Fruit fly (Drosophila melanogaster): Measurements from ENCODE around the gene CG8952.

Gene CG8952

dm6 chrX:15802880-15803650 lies 36.8 kb upstream of the CG8952 start (continued):
- TF ChIP-seq CG6808 (GFP tag; optimal IDR thresholded peaks at IDR 0.05) (no peak), CG3919 (GFP tag; optimal IDR thresholded peaks at IDR 0.05) (peak; percentile 42), eg (GFP tag; IDR thresholded peaks at IDR 0.05) (peak; percentile 21; the same call in 1 of the 3 replicates), CG9139 (GFP tag; optimal IDR thresholded peaks at IDR 0.05) (no peak), fd85E (GFP tag; optimal IDR thresholded peaks at IDR 0.05) (no peak), OdsH (GFP tag; optimal IDR thresholded peaks at IDR 0.05) (peak; percentile 23), Sox15 (GFP tag; optimal IDR thresholded peaks at IDR 0.05) (no peak), CG1621 (tag; optimal IDR thresholded peaks at IDR 0.05) (no peak), Hr39 (GFP tag; optimal IDR thresholded peaks at IDR 0.05) (peak; percentile 12), vri (GFP tag; optimal IDR thresholded peaks at IDR 0.05) (peak; percentile 52), lz (GFP tag; optimal IDR thresholded peaks at IDR 0.05) (peak; percentile 9), Sox102F (GFP tag; optimal IDR thresholded peaks at IDR 0.05) (no peak), CG10669 (GFP tag; optimal IDR thresholded peaks at IDR 0.05) (no peak), pdm3 (GFP tag; optimal IDR thresholded peaks at IDR 0.05) (no peak), Met (GFP tag; optimal IDR thresholded peaks at IDR 0.05) (no peak), CG8632 (GFP tag; optimal IDR thresholded peaks at IDR 0.05) (peak; percentile 14), CG8119 (GFP tag; IDR thresholded peaks at IDR 0.05) (no peak), fd59A (GFP tag; optimal IDR thresholded peaks at IDR 0.05) (no peak), CG16779 (tag; optimal IDR thresholded peaks at IDR 0.05) (no peak), CG11762 (GFP tag; optimal IDR thresholded peaks at IDR 0.05; ENCODE audit: insufficient read depth) (no peak)

DNA sequence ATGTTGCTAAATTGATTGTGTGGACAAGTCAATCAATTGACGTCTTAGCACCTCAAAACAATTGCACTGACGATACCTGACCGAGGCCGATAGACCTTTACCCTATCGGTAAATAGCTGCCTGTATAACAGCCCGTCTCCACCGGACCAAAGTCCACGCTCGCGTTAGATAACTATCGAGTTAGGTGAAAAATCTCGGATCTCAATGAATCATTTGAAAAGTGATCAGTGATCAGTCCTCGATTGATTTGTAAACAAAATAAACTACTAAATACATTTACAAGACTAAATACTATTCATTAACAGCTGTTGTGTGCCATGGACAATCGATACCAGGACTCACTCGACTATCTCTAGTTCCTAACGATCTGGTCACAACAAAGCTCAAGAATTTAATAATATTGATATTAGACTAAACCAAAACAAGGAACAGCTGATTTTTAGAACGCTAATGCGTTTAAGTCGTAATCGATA lies 32.9 kb upstream of the CG8952 start, which contains the start of the genes sordd2 and CG15602:
sordd2 (minus strand) TSS at position 78 of the 473 bp plus-strand sequence.
CG15602 (plus strand) TSS at position 342 of the 473 bp plus-strand sequence.
- TF ChIP-seq Eip78C (GFP tag) (peak; percentile 23), eg (GFP tag; IDR thresholded peaks at IDR 0.05) (0 out of 3 replicates have a peak, but pooled peaks have one; percentile 44), svp (GFP tag) (peak; percentile 84)

- peak; percentile 16 for TF ChIP-seq Eip78C (GFP tag)
Observed at dm6 chrX:15795951-15796443, 29.8 kb upstream of the CG8952 start, which contains the start of gene sordd1. TSS of gene sordd1 (minus strand) at chrX:15796028.

DNA sequence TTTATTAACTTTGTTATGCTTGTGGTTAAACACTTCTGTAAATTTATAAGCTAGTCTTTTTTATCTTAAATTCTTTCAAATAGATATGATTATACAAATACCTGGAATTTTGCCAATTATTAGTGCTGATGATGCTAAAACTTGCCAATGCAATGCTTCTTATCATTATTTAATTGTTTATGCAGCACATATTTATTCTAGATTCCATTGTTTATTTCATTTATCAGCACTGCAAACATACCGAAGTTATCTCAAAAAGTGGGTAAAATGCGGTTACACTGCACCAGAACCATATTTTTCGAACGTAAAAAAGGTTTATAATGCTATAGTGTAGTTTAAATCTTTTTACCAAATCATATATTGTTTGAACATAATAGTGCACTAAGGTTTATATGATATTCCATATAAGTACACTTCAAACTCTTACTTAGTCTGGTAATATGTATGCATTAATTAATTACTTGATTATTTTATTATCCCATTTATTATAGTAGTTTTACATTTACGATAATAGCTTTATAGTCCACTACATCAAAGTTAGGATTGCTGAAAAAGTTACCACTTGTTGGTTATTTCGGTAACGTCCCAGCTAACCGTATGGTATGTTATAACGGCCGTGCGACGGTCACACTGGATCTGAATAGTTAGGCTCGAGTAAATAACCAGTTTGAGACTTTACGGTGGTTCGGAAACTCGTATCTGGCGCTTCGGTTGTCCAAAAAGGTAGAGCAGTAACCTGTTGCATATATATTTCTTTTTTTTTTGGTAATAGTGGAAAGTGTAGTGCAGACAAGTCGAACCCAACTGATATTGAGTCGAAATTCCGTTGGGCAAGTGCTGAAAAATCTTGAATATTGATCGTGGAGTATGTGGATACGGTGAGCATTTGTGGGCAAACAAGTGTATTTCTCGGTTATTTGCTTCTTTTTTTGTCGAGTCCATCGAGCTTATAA lies 22.3 kb upstream of the CG8952 start, which contains the start of gene Rhp:
Rhp (plus strand) TSS at position 663 of the 953 bp plus-strand sequence.
- TF ChIP-seq eg (GFP tag; IDR thresholded peaks at IDR 0.05) (peak; percentile 47; the same call in 1 of the 3 replicates), CG11762 (GFP tag; optimal IDR thresholded peaks at IDR 0.05; ENCODE audit: insufficient read depth) (peak; percentile 47), CG34406 (GFP tag; optimal IDR thresholded peaks at IDR 0.05) (peak; percentile 60), CG9139 (GFP tag; optimal IDR thresholded peaks at IDR 0.05) (peak; percentile 69), CG6792 (GFP tag; optimal IDR thresholded peaks at IDR 0.05) (peak; percentile 62), CG8119 (GFP tag; IDR thresholded peaks at IDR 0.05) (peak; percentile 29; the same call in 1 of the 3 replicates), Blimp-1 (GFP tag; optimal IDR thresholded peaks at IDR 0.05) (peak; percentile 34), fd85E (GFP tag; optimal IDR thresholded peaks at IDR 0.05) (peak; percentile 34), CG11902 (GFP tag; optimal IDR thresholded peaks at IDR 0.05) (no peak), Sox15 (GFP tag; optimal IDR thresholded peaks at IDR 0.05) (no peak), CG6808 (GFP tag; optimal IDR thresholded peaks at IDR 0.05) (peak; percentile 79), CG3032 (tag; optimal IDR thresholded peaks at IDR 0.05) (peak; percentile 48), esn (GFP tag; optimal IDR thresholded peaks at IDR 0.05) (peak; percentile 54), CG8319 (GFP tag; optimal IDR thresholded peaks at IDR 0.05) (peak; percentile 22), CG10631 (GFP tag; optimal IDR thresholded peaks at IDR 0.05) (peak; percentile 72), CG8632 (GFP tag; optimal IDR thresholded peaks at IDR 0.05) (peak; percentile 76), CG7368 (GFP tag; optimal IDR thresholded peaks at IDR 0.05) (peak; percentile 74), CG1621 (tag; optimal IDR thresholded peaks at IDR 0.05) (peak; percentile 55), fkh (GFP tag; optimal IDR thresholded peaks at IDR 0.05) (peak; percentile 64), spab (GFP tag; optimal IDR thresholded peaks at IDR 0.05) (no peak), cyc (GFP tag; optimal IDR thresholded peaks at IDR 0.05) (peak; percentile 8), vri (GFP tag; optimal IDR thresholded peaks at IDR 0.05) (peak; percentile 40), Eip78C (GFP tag) (peak; percentile 43), Hr38 (GFP tag; optimal IDR thresholded peaks at IDR 0.05) (no peak), Sox14 (GFP tag; optimal IDR thresholded peaks at IDR 0.05) (no peak), CG6276 (GFP tag; optimal IDR thresholded peaks at IDR 0.05) (no peak), pdm3 (GFP tag; optimal IDR thresholded peaks at IDR 0.05) (peak; percentile 60), CG3919 (GFP tag; optimal IDR thresholded peaks at IDR 0.05) (peak; percentile 52), CG4318 (GFP tag; optimal IDR thresholded peaks at IDR 0.05) (no peak), acj6 (GFP tag; optimal IDR thresholded peaks at IDR 0.05) (peak; percentile 46)

All from whole organism, prepupa.